Fruit fly (Drosophila melanogaster): Measurements from ENCODE around the gene CG14232.

- TF ChIP-seq sage (GFP tag; optimal IDR thresholded peaks at IDR 0.05) (no peak), dsf (GFP tag; optimal IDR thresholded peaks at IDR 0.05; ENCODE audit: borderline replicate concordance) (no peak), Jra (GFP tag; optimal IDR thresholded peaks at IDR 0.05) (no peak), pan (optimal IDR thresholded peaks at IDR 0.05) (no peak)
Measured at dm6 chrX:19666991-19667409, 37.1 kb downstream of the CG14232 start, which contains the start of gene Zw.

Data from whole organism, wandering third instar larva.